Worm (Caenorhabditis elegans): ENCODE results near the gene nspb-1.

DNA sequence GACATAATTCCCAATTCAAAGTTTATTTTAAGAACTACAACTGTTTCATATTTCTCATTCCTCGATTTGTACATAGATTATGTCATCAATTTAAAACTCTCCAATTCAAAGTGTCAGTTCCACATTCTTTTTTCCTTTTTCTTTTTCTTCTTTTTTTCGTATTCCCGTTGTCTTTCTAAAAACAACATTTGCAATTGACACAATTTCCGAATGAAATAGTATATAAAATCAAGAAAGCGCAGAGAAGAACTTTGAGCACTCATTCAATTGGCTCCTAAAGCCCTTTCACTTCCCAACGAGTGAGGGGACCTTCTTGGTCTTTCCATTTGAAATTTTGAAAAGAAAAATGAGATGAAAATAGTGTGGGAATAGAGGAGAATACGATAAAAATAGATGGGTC is 43.5 kb downstream of the nspb-1 start:
- TF ChIP-seq W03F9.2 (tag; optimal IDR thresholded peaks at IDR 0.05) = no peak
- no peak for TF ChIP-seq him-1 (tag; optimal IDR thresholded peaks at IDR 0.05)

All from whole organism, L4/young adult.